Worm (Caenorhabditis elegans) whole organism, L4 larva: ENCODE measurements around the gene tag-196.

ENCODE experiments used
- F10B5.3 ChIP-seq: sonication (generic microtip); optimal IDR thresholded peaks from 2 replicates; lab custom pipeline; 2016; ENCODE audit warnings: mild to moderate bottlenecking, missing genetic modification characterization, missing compliant biosample characterization
- F26F4.8 ChIP-seq: fragments of 200-800 bp; sonication (Bioruptor generic); conservative IDR thresholded peaks from 2 replicates; pipeline ENCODE4 v1.3.6; 2022; ENCODE audit warnings: missing genetic modification characterization, missing compliant biosample characterization
- ZK337.2 ChIP-seq: fragments of 200-800 bp; sonication (Bioruptor generic); IDR thresholded peaks from 2 replicates; pipeline ENCODE4 v1.3.6; 2022; ENCODE audit warnings: missing genetic modification reagents, missing genetic modification characterization, missing compliant biosample characterization
- ZK546.5 ChIP-seq, 2 experiments: sonication (generic microtip); optimal IDR thresholded peaks; 2 replicates each; lab custom pipeline; 2017; ENCODE audit warnings: missing biosample characterization in 2 of 2, missing genetic modification characterization in 2 of 2
- aha-1 ChIP-seq: fragments of 150-350 bp; peaks from one replicate; lab custom pipeline; 2014; ENCODE audit warnings: missing biosample characterization, missing genetic modification characterization
- ama-1 ChIP-seq: fragments of 150-350 bp; optimal IDR thresholded peaks from 2 replicates; lab custom pipeline; 2014; ENCODE audit warnings: inconsistent platforms, mixed read lengths
- attf-4 ChIP-seq: sonication (generic microtip); optimal IDR thresholded peaks from 3 replicates; lab custom pipeline; 2017; ENCODE audit warnings: missing biosample characterization, missing genetic modification characterization
- ceh-20 ChIP-seq: fragments of 200-800 bp; sonication (Bioruptor generic); IDR thresholded peaks from 2 replicates; pipeline ENCODE4 v1.3.6; 2022; ENCODE audit warnings: missing genetic modification reagents, missing genetic modification characterization, missing compliant biosample characterization
- ces-1 ChIP-seq: fragments of 150-350 bp; sonication (generic microtip); optimal IDR thresholded peaks from 4 replicates; lab custom pipeline; 2014; ENCODE audit warnings: missing biosample characterization, missing genetic modification reagents, missing genetic modification characterization
- daf-12 ChIP-seq: fragments of 150-350 bp; optimal IDR thresholded peaks from 2 replicates; lab custom pipeline; 2014; ENCODE audit warnings: missing biosample characterization, missing genetic modification reagents, missing genetic modification characterization
- daf-16 ChIP-seq, 3 experiments: sonication (generic microtip); optimal IDR thresholded peaks; 2 replicates each; lab custom pipeline; 2016 to 2017; ENCODE audit warnings: missing genetic modification characterization in 3 of 3, missing genetic modification reagents in 3 of 3, mild to moderate bottlenecking in 2 of 3, missing compliant biosample characterization in 2 of 3, missing biosample characterization in 1 of 3, moderate library complexity in 1 of 3
- daf-19 ChIP-seq: fragments of 200-800 bp; sonication (Bioruptor generic); conservative IDR thresholded peaks from 2 replicates; pipeline ENCODE4 v1.3.6; 2022; ENCODE audit warnings: missing genetic modification characterization, missing compliant biosample characterization
- daf-8 ChIP-seq: fragments of 200-800 bp; sonication (Bioruptor generic); IDR thresholded peaks from 2 replicates; pipeline ENCODE4 v1.3.6; 2022; ENCODE audit warnings: missing genetic modification characterization, missing compliant biosample characterization
- dmd-6 ChIP-seq: fragments of 200-800 bp; sonication (Bioruptor generic); IDR thresholded peaks from 2 replicates; pipeline ENCODE4 v1.3.6; 2022; ENCODE audit warnings: missing genetic modification reagents, missing genetic modification characterization, missing compliant biosample characterization
- dmd-8 ChIP-seq: fragments of 200-800 bp; sonication (Bioruptor generic); IDR thresholded peaks from 2 replicates; pipeline ENCODE4 v1.3.6; 2022; ENCODE audit warnings: missing genetic modification characterization, missing compliant biosample characterization
- dve-1 ChIP-seq: sonication (generic microtip); optimal IDR thresholded peaks from 2 replicates; lab custom pipeline; 2017; ENCODE audit warnings: antibody characterized with exemption, mild to moderate bottlenecking, missing genetic modification characterization, missing compliant biosample characterization; ENCODE audit not compliant: insufficient read depth
- egl-27 ChIP-seq: sonication (generic microtip); optimal IDR thresholded peaks from 3 replicates; lab custom pipeline; 2017; ENCODE audit warnings: missing biosample characterization, missing genetic modification reagents, missing genetic modification characterization
- egl-43 ChIP-seq: fragments of 200-800 bp; sonication (Bioruptor generic); IDR thresholded peaks from 2 replicates; pipeline ENCODE4 v1.3.6; 2022; ENCODE audit warnings: missing genetic modification reagents, missing genetic modification characterization, missing compliant biosample characterization
- fkh-10 ChIP-seq: fragments of 150-350 bp; optimal IDR thresholded peaks from 2 replicates; lab custom pipeline; 2014; ENCODE audit warnings: missing biosample characterization, missing genetic modification reagents, missing genetic modification characterization
- fos-1 ChIP-seq: fragments of 150-350 bp; optimal IDR thresholded peaks from 2 replicates; lab custom pipeline; 2014; ENCODE audit warnings: missing biosample characterization, missing genetic modification characterization
- hif-1 ChIP-seq, 2 experiments: sonication (generic microtip); optimal IDR thresholded peaks; 2 replicates each; lab custom pipeline; 2016 to 2017; ENCODE audit warnings: missing compliant biosample characterization in 2 of 2, missing genetic modification characterization in 2 of 2, missing genetic modification reagents in 2 of 2, missing genotype in 2 of 2, mild to moderate bottlenecking in 1 of 2
- hlh-11 ChIP-seq: fragments of 200-800 bp; sonication (Bioruptor generic); optimal IDR thresholded peaks from 2 replicates; lab custom pipeline; 2018; ENCODE audit warnings: mild to moderate bottlenecking, missing genetic modification characterization, missing compliant biosample characterization
- hlh-30 ChIP-seq: sonication (generic microtip); optimal IDR thresholded peaks from 2 replicates; lab custom pipeline; 2017; ENCODE audit warnings: antibody characterized with exemption, mild to moderate bottlenecking, missing genetic modification characterization, missing compliant biosample characterization; ENCODE audit not compliant: insufficient read depth
- hmg-1.1 ChIP-seq: fragments of 200-800 bp; sonication (Bioruptor generic); IDR thresholded peaks from 2 replicates; pipeline ENCODE4 v1.3.6; 2022; ENCODE audit warnings: missing genetic modification reagents, missing genetic modification characterization, missing compliant biosample characterization
- lim-7 ChIP-seq: fragments of 200-800 bp; sonication (Bioruptor generic); IDR thresholded peaks from 2 replicates; pipeline ENCODE4 v1.3.6; 2022; ENCODE audit warnings: missing genetic modification characterization, missing compliant biosample characterization
- lin-13 ChIP-seq: fragments of 150-350 bp; optimal IDR thresholded peaks from 2 replicates; lab custom pipeline; 2014; ENCODE audit warnings: missing biosample characterization, missing genetic modification reagents, missing genetic modification characterization
- lin-38 ChIP-seq: fragments of 200-800 bp; sonication (Bioruptor generic); IDR thresholded peaks from 2 replicates; pipeline ENCODE4 v1.3.6; 2022; ENCODE audit warnings: missing genetic modification reagents, missing genetic modification characterization, missing compliant biosample characterization
- lin-39 ChIP-seq: fragments of 150-350 bp; optimal IDR thresholded peaks from 2 replicates; lab custom pipeline; 2014; ENCODE audit warnings: missing biosample characterization, missing genetic modification reagents, missing genetic modification characterization
- madf-5 ChIP-seq, 2 experiments: fragments of 200-800 bp; sonication (Bioruptor generic); IDR thresholded peaks; 2 replicates each; pipeline ENCODE4 v1.3.6; 2022; ENCODE audit warnings: missing compliant biosample characterization in 2 of 2, missing genetic modification characterization in 2 of 2
- mdl-1 ChIP-seq, 2 experiments: fragments of 150-350 bp in 1 of 2; sonication (generic microtip) in 1 of 2; optimal IDR thresholded peaks; 2 replicates each; lab custom pipeline; 2014 to 2017; ENCODE audit warnings: missing biosample characterization in 2 of 2, missing genetic modification characterization in 2 of 2
- mxl-3 ChIP-seq: fragments of 200-800 bp; sonication (Bioruptor generic); optimal IDR thresholded peaks from 2 replicates; lab custom pipeline; 2018; ENCODE audit warnings: mild to moderate bottlenecking, missing genetic modification characterization, missing compliant biosample characterization
- nhr-11 ChIP-seq: fragments of 150-350 bp; optimal IDR thresholded peaks from 2 replicates; lab custom pipeline; 2014; ENCODE audit warnings: missing biosample characterization, missing genetic modification characterization
- nhr-111 ChIP-seq: fragments of 200-800 bp; sonication (Bioruptor generic); optimal IDR thresholded peaks from 2 replicates; lab custom pipeline; 2018; ENCODE audit warnings: mild to moderate bottlenecking, missing genetic modification characterization, missing compliant biosample characterization
- nhr-237 ChIP-seq: sonication (generic microtip); optimal IDR thresholded peaks from 2 replicates; lab custom pipeline; 2017; ENCODE audit warnings: missing biosample characterization, missing genetic modification characterization
- nhr-28 ChIP-seq: fragments of 150-350 bp; optimal IDR thresholded peaks from 2 replicates; lab custom pipeline; 2014; ENCODE audit warnings: missing biosample characterization, missing genetic modification characterization
- nhr-41 ChIP-seq: fragments of 200-800 bp; sonication (Bioruptor generic); IDR thresholded peaks from 2 replicates; pipeline ENCODE4 v1.3.6; 2022; ENCODE audit warnings: missing genetic modification reagents, missing genetic modification characterization, missing compliant biosample characterization
- nhr-48 ChIP-seq: sonication (generic microtip); optimal IDR thresholded peaks from 2 replicates; lab custom pipeline; 2016; ENCODE audit warnings: mild to moderate bottlenecking, missing genetic modification characterization, missing compliant biosample characterization
- nhr-6 ChIP-seq: fragments of 150-350 bp; optimal IDR thresholded peaks from 2 replicates; lab custom pipeline; 2014; ENCODE audit warnings: missing biosample characterization, missing genetic modification characterization
- nhr-76 ChIP-seq: fragments of 150-350 bp; optimal IDR thresholded peaks from 2 replicates; lab custom pipeline; 2014; ENCODE audit warnings: missing biosample characterization, missing genetic modification characterization
- nhr-77 ChIP-seq: fragments of 150-350 bp; optimal IDR thresholded peaks from 2 replicates; lab custom pipeline; 2014; ENCODE audit warnings: missing biosample characterization, missing genetic modification characterization
- php-3 ChIP-seq: fragments of 200-800 bp; sonication (Bioruptor generic); IDR thresholded peaks from 2 replicates; pipeline ENCODE4 v1.3.6; 2022; ENCODE audit warnings: missing genetic modification reagents, missing genetic modification characterization, missing compliant biosample characterization
- pqm-1 ChIP-seq: sonication (generic microtip); optimal IDR thresholded peaks from 2 replicates; lab custom pipeline; 2017; ENCODE audit warnings: missing biosample characterization, missing genetic modification characterization
- saeg-2 ChIP-seq: fragments of 200-800 bp; sonication (Bioruptor generic); IDR thresholded peaks from 2 replicates; pipeline ENCODE4 v1.3.6; 2022; ENCODE audit warnings: missing genetic modification reagents, missing genetic modification characterization, missing compliant biosample characterization
- sdz-12 ChIP-seq: fragments of 200-800 bp; sonication (Bioruptor generic); optimal IDR thresholded peaks from 2 replicates; lab custom pipeline; 2018; ENCODE audit warnings: mild to moderate bottlenecking, missing genetic modification characterization, missing compliant biosample characterization
- snpc-1.2 ChIP-seq: fragments of 200-800 bp; sonication (Bioruptor generic); IDR thresholded peaks from 2 replicates; pipeline ENCODE4 v1.3.6; 2022; ENCODE audit warnings: missing genetic modification reagents, missing genetic modification characterization, missing compliant biosample characterization
- tag-97 ChIP-seq: fragments of 200-800 bp; sonication (Bioruptor generic); IDR thresholded peaks from 2 replicates; pipeline ENCODE4 v1.3.6; 2022; ENCODE audit warnings: missing genetic modification characterization, missing compliant biosample characterization
- tra-1 ChIP-seq: fragments of 200-800 bp; sonication (Bioruptor generic); IDR thresholded peaks from 2 replicates; pipeline ENCODE4 v1.3.6; 2022; ENCODE audit warnings: missing genetic modification reagents, missing genetic modification characterization, missing compliant biosample characterization
- unc-130 ChIP-seq: sonication (generic microtip); optimal IDR thresholded peaks from 2 replicates; lab custom pipeline; 2016; ENCODE audit warnings: missing genetic modification reagents, missing genetic modification characterization, missing compliant biosample characterization
- zfp-2 ChIP-seq: sonication (generic microtip); optimal IDR thresholded peaks from 2 replicates; lab custom pipeline; 2016; ENCODE audit warnings: mild to moderate bottlenecking, missing genetic modification characterization, missing compliant biosample characterization

tag-196 gene

DNA sequence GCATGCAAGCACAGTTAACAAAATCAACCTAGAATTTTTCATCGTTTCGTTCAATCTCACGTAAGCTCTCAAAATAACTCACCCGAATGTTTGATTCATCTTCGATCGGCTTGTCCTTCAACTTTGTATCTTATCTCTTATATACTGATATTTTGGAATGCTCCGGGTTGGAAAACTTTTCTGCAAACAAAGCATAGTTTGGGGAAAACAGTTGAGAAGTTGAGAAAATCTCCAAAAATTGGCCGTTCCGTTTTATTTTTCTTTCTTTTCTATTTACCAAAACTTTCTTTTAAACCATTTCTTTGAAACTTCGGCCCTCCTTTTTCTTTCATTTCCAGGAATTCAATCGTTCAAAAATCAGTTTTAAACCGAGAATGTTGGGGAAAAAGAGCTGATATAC, 7.9 kb downstream of the tag-196 start, which contains the start of gene F41E6.15:
Gene F41E6.15 (minus strand): TSS at position 101 of the 400 bp plus-strand sequence.
- no peak for TF ChIP-seq egl-27 (tag; lab: Kevin White, UChicago)
- TF ChIP-seq aha-1 (tag; lab: Kevin White, UChicago) = peak; percentile 4

DNA sequence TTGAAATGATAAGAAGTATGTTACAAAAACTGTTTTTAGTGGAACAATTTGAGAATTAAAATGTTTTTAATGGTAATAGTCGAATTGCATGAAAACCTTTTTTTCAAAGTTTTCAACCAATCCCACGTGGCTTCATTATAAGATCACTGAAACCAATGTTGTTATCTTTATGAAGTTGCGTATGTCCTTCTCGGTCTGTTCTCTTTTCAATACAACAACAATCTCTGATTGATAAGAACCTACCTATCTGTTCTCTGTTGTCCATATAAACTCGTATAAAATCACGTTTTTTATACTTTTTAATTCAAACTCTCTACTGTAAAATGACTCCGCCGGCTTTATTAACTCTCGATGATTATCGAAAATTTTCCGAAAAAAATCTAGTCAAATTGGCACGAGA, 8.6 kb downstream of the tag-196 start, which contains the start of gene F41E6.5:
Gene F41E6.5 (plus strand): TSS at position 209 of the 400 bp plus-strand sequence.
- TF ChIP-seq madf-5 (GFP tag; IDR thresholded peaks at IDR 0.05; lab: Robert Waterston, UW) (no peak), hmg-1.1 (GFP tag; lab: Robert Waterston, UW) (no peak), tag-97 (GFP tag; lab: Robert Waterston, UW) (no peak), nhr-77 (tag; lab: Kevin White, UChicago) (peak; percentile 59), ama-1 (lab: Kevin White, UChicago) (no peak), sdz-12 (GFP tag; lab: Kevin White, UChicago) (no peak), dmd-6 (peak; percentile 65), F10B5.3 (tag; lab: Kevin White, UChicago) (no peak), nhr-28 (peak; percentile 74), daf-12 (tag; lab: Kevin White, UChicago) (no peak), php-3 (GFP tag; lab: Robert Waterston, UW) (no peak), ZK337.2 (GFP tag; lab: Robert Waterston, UW) (no peak), daf-16 (GFP tag; optimal IDR thresholded peaks at IDR 0.05; lab: Kevin White, UChicago) (no peak), daf-16 (tag; optimal IDR thresholded peaks at IDR 0.05; lab: Kevin White, UChicago) (peak; percentile 90), nhr-76 (no peak), attf-4 (tag; lab: Kevin White, UChicago) (no peak), pqm-1 (tag; lab: Kevin White, UChicago) (peak; percentile 54), daf-8 (GFP tag; lab: Robert Waterston, UW) (no peak), hif-1 (tag; optimal IDR thresholded peaks at IDR 0.05; lab: Kevin White, UChicago) (peak in 1 of 2 experiments; percentile 18), lin-39 (tag; lab: Kevin White, UChicago) (no peak), lin-38 (no peak), mdl-1 (tag; optimal IDR thresholded peaks at IDR 0.05; lab: Kevin White, UChicago) (peak in 1 of 2 experiments; percentile 79), hlh-30 (peak; percentile 48), hlh-11 (tag; lab: Kevin White, UChicago) (peak; percentile 66), lim-7 (no peak), nhr-11 (tag; lab: Kevin White, UChicago) (no peak), lin-13 (no peak), ceh-20 (GFP tag; lab: Robert Waterston, UW) (no peak), daf-19 (GFP tag; lab: Robert Waterston, UW) (no peak), mxl-3 (peak; percentile 63), egl-43 (GFP tag; lab: Robert Waterston, UW) (no peak), snpc-1.2 (GFP tag; lab: Robert Waterston, UW) (no peak), nhr-48 (no peak), fkh-10 (GFP tag; lab: Kevin White, UChicago) (no peak), ces-1 (GFP tag; lab: Kevin White, UChicago) (no peak), nhr-237 (tag; lab: Kevin White, UChicago) (no peak), dve-1 (tag; lab: Kevin White, UChicago) (peak; percentile 73)

DNA sequence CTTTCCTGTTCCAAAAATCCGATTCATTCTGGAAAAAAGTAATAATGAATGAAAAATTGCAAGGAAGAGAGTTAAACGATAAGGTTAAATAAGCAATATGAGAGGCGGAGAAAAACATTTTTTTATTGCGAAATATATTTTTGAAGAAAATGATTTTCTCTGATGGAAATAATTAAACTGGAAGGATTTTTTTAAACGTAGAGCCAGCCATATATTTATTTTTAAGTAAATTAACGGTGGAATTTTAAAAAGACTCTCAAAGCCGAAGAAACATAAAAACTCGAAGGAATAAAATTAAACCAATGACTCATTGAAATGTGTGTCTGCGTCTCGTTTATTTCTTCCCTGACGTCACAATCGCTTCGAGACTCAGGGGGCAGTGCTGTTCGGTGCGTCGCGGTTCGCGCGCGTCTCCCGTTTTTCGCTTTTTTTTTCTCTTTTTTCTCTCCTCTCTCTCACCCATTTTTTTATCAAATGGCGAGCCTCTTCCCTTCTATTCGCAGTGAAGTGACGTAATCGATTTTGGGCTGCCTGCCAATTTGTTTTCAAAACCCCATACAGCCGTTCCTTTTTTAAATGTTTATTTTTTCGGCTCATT, 11.5 kb downstream of the tag-196 start, which contains the start of gene vps-60:
Gene vps-60 (minus strand): TSS at position 30 of the 598 bp plus-strand sequence.
- TF ChIP-seq mdl-1 (tag; optimal IDR thresholded peaks at IDR 0.05; lab: Kevin White, UChicago) (peak; percentile 17 to 84), nhr-41 (0 out of 2 replicates have a peak, but pooled peaks have one; percentile 29), nhr-111 (GFP tag; lab: Kevin White, UChicago) (no peak), php-3 (GFP tag; lab: Robert Waterston, UW) (0 out of 2 replicates have a peak, but pooled peaks have one; percentile 58), unc-130 (GFP tag; lab: Kevin White, UChicago) (peak; percentile 79), tra-1 (GFP tag; lab: Robert Waterston, UW) (peak; percentile 95), hmg-1.1 (GFP tag; lab: Robert Waterston, UW) (peak; percentile 92), ZK546.5 (tag; optimal IDR thresholded peaks at IDR 0.05; lab: Kevin White, UChicago) (no peak), nhr-6 (tag; lab: Kevin White, UChicago) (peak; percentile 97), dmd-8 (no peak), saeg-2 (GFP tag; lab: Robert Waterston, UW) (0 out of 2 replicates have a peak, but pooled peaks have one; percentile 42), zfp-2 (tag; lab: Kevin White, UChicago) (peak; percentile 70), F26F4.8 (GFP tag; lab: Robert Waterston, UW) (no peak), fos-1 (tag; lab: Kevin White, UChicago) (peak; percentile 22)
